Worm (Caenorhabditis elegans) whole organism, L1 larva: ENCODE results near the gene B0524.2.
A peak's percentile ranks its signal among the peaks of the same experiment; 100 is the strongest.

ENCODE experiments used
- C16A3.4 ChIP-seq: fragments of 150-350 bp; optimal IDR thresholded peaks from 2 replicates; lab custom pipeline; 2014; ENCODE audit warnings: missing biosample characterization, missing genetic modification characterization
- C34B4.2 ChIP-seq: sonication (generic microtip); optimal IDR thresholded peaks from 2 replicates; lab custom pipeline; 2017; ENCODE audit warnings: mild to moderate bottlenecking, missing genetic modification characterization, missing compliant biosample characterization
- Y116A8C.19 ChIP-seq: sonication (generic microtip); optimal IDR thresholded peaks from 2 replicates; lab custom pipeline; 2016; ENCODE audit warnings: missing compliant biosample characterization, missing genetic modification characterization, borderline replicate concordance
- aha-1 ChIP-seq: fragments of 150-350 bp; optimal IDR thresholded peaks from 2 replicates; lab custom pipeline; 2014; ENCODE audit warnings: missing biosample characterization, missing genetic modification characterization
- alr-1 ChIP-seq: fragments of 200-800 bp; sonication (Bioruptor generic); optimal IDR thresholded peaks from 2 replicates; lab custom pipeline; 2018; ENCODE audit warnings: borderline replicate concordance, mild to moderate bottlenecking, missing genetic modification characterization, missing compliant biosample characterization
- aly-2 ChIP-seq: fragments of 150-350 bp; optimal IDR thresholded peaks from 2 replicates; lab custom pipeline; 2014; ENCODE audit warnings: missing biosample characterization, missing genetic modification characterization
- ceh-63 ChIP-seq: fragments of 200-800 bp; sonication (Bioruptor generic); optimal IDR thresholded peaks from 2 replicates; lab custom pipeline; 2018; ENCODE audit warnings: mild to moderate bottlenecking, missing genetic modification characterization, missing compliant biosample characterization
- ceh-8 ChIP-seq: fragments of 200-800 bp; sonication (Bioruptor generic); optimal IDR thresholded peaks from 2 replicates; lab custom pipeline; 2018; ENCODE audit warnings: mild to moderate bottlenecking, missing genetic modification characterization, moderate library complexity, missing compliant biosample characterization
- ceh-88 ChIP-seq: fragments of 200-800 bp; sonication (Bioruptor generic); IDR thresholded peaks from 2 replicates; pipeline ENCODE4 v1.3.6; 2022; ENCODE audit warnings: missing genetic modification characterization, missing compliant biosample characterization
- dpl-1 ChIP-seq, 3 experiments: fragments of 150-350 bp in 2 of 3; sonication (generic microtip) in 1 of 3; optimal IDR thresholded peaks; 2 replicates each; lab custom pipeline; 2014 to 2017; ENCODE audit warnings: missing biosample characterization in 3 of 3, missing genetic modification characterization in 3 of 3, missing genetic modification reagents in 3 of 3
- dsc-1 ChIP-seq: sonication (generic microtip); optimal IDR thresholded peaks from 2 replicates; lab custom pipeline; 2016; ENCODE audit warnings: mild to moderate bottlenecking, missing genetic modification characterization, missing compliant biosample characterization
- efl-1 ChIP-seq, 4 experiments: fragments of 150-350 bp; optimal IDR thresholded peaks in 3 of 4; peaks in 1 of 4; 1 replicate in 1 of 4; 2 replicates in 3 of 4; lab custom pipeline; 2014; ENCODE audit warnings: missing biosample characterization in 2 of 4, missing genetic modification characterization in 2 of 4, missing genetic modification reagents in 2 of 4
- egl-13 ChIP-seq: sonication (generic microtip); optimal IDR thresholded peaks from 2 replicates; lab custom pipeline; 2016; ENCODE audit warnings: missing genotype, missing genetic modification reagents, missing genetic modification characterization, missing compliant biosample characterization
- egl-27 ChIP-seq, 2 experiments: fragments of 150-350 bp in 1 of 2; sonication (generic microtip); optimal IDR thresholded peaks; 3 replicates each; lab custom pipeline; 2017 to 2018; ENCODE audit warnings: missing biosample characterization in 2 of 2, missing genetic modification characterization in 2 of 2, missing genetic modification reagents in 2 of 2
- elt-3 ChIP-seq, 6 experiments: fragments of 150-350 bp in 1 of 6; sonication (generic microtip); optimal IDR thresholded peaks; 2 replicates each; lab custom pipeline; 2017 to 2018; ENCODE audit warnings: missing biosample characterization in 6 of 6, missing genetic modification characterization in 6 of 6, inconsistent platforms in 1 of 6
- ets-5 ChIP-seq: fragments of 200-800 bp; sonication (Bioruptor generic); IDR thresholded peaks from 2 replicates; pipeline ENCODE4 v1.3.6; 2022; ENCODE audit warnings: missing genetic modification characterization, missing compliant biosample characterization
- fkh-4 ChIP-seq: sonication (generic microtip); optimal IDR thresholded peaks from 2 replicates; lab custom pipeline; 2016; ENCODE audit warnings: missing compliant biosample characterization, missing genetic modification characterization, borderline replicate concordance
- hlh-17 ChIP-seq: fragments of 200-800 bp; sonication (Bioruptor generic); optimal IDR thresholded peaks from 2 replicates; lab custom pipeline; 2018; ENCODE audit warnings: missing genetic modification characterization, mild to moderate bottlenecking, missing compliant biosample characterization, moderate library complexity, borderline replicate concordance
- hlh-4 ChIP-seq: sonication (generic microtip); optimal IDR thresholded peaks from 2 replicates; lab custom pipeline; 2016; ENCODE audit warnings: mild to moderate bottlenecking, missing genetic modification characterization, missing compliant biosample characterization
- hpl-2 ChIP-seq: fragments of 150-350 bp; optimal IDR thresholded peaks from 2 replicates; lab custom pipeline; 2014; ENCODE audit warnings: missing biosample characterization, missing genetic modification reagents, missing genetic modification characterization
- isw-1 ChIP-seq: fragments of 200-800 bp; sonication (Bioruptor generic); IDR thresholded peaks from 2 replicates; pipeline ENCODE4 v1.3.6; 2022; ENCODE audit warnings: missing genetic modification characterization, missing compliant biosample characterization
- jun-1 ChIP-seq: fragments of 150-350 bp; optimal IDR thresholded peaks from 2 replicates; lab custom pipeline; 2014; ENCODE audit warnings: missing biosample characterization, missing genetic modification reagents, missing genetic modification characterization
- lin-13 ChIP-seq: fragments of 150-350 bp; optimal IDR thresholded peaks from 2 replicates; lab custom pipeline; 2014; ENCODE audit warnings: missing biosample characterization, missing genetic modification reagents, missing genetic modification characterization
- lin-39 ChIP-seq: fragments of 150-350 bp; optimal IDR thresholded peaks from 2 replicates; lab custom pipeline; 2014; ENCODE audit warnings: missing biosample characterization, missing genetic modification reagents, missing genetic modification characterization
- lsy-2 ChIP-seq, 2 experiments: fragments of 150-350 bp; optimal IDR thresholded peaks; 2 replicates each; lab custom pipeline; 2014; ENCODE audit warnings: missing biosample characterization in 2 of 2, missing genetic modification characterization in 2 of 2
- mef-2 ChIP-seq: fragments of 150-350 bp; optimal IDR thresholded peaks from 2 replicates; lab custom pipeline; 2014; ENCODE audit warnings: missing biosample characterization, missing genetic modification characterization
- nhr-11 ChIP-seq: fragments of 150-350 bp; optimal IDR thresholded peaks from 2 replicates; lab custom pipeline; 2014; ENCODE audit warnings: missing biosample characterization, missing genetic modification characterization
- nhr-12 ChIP-seq: sonication (generic microtip); optimal IDR thresholded peaks from 2 replicates; lab custom pipeline; 2017; ENCODE audit warnings: missing biosample characterization, missing genetic modification characterization
- nhr-19 ChIP-seq: fragments of 200-800 bp; sonication (Bioruptor generic); conservative IDR thresholded peaks from 2 replicates; pipeline ENCODE4 v1.3.6; 2022; ENCODE audit warnings: missing genetic modification characterization, missing compliant biosample characterization
- nhr-237 ChIP-seq: fragments of 150-350 bp; optimal IDR thresholded peaks from 2 replicates; lab custom pipeline; 2014; ENCODE audit warnings: missing biosample characterization, missing genetic modification characterization
- nhr-76 ChIP-seq: sonication (generic microtip); optimal IDR thresholded peaks from 2 replicates; lab custom pipeline; 2017; ENCODE audit warnings: missing biosample characterization, missing genetic modification characterization
- nhr-84 ChIP-seq: sonication (generic microtip); optimal IDR thresholded peaks from 2 replicates; lab custom pipeline; 2017; ENCODE audit warnings: missing biosample characterization, missing genetic modification characterization
- nhr-85 ChIP-seq: sonication (generic microtip); peaks from one replicate; lab custom pipeline; 2016; ENCODE audit warnings: missing genetic modification characterization, inconsistent platforms, missing compliant biosample characterization
- nhr-90 ChIP-seq: sonication (generic microtip); optimal IDR thresholded peaks from 2 replicates; lab custom pipeline; 2016; ENCODE audit warnings: mild to moderate bottlenecking, missing genetic modification characterization, missing compliant biosample characterization; ENCODE audit not compliant: poor library complexity
- pag-3 ChIP-seq: sonication (generic microtip); optimal IDR thresholded peaks from 2 replicates; lab custom pipeline; 2017; ENCODE audit warnings: missing genetic modification characterization, mild to moderate bottlenecking, missing compliant biosample characterization, antibody characterized with exemption, borderline replicate concordance; ENCODE audit not compliant: insufficient read depth
- pax-3 ChIP-seq: fragments of 200-800 bp; sonication (Bioruptor generic); optimal IDR thresholded peaks from 2 replicates; lab custom pipeline; 2018; ENCODE audit warnings: mild to moderate bottlenecking, missing genetic modification characterization, moderate library complexity, missing compliant biosample characterization
- pqm-1 ChIP-seq: sonication (generic microtip); optimal IDR thresholded peaks from 3 replicates; lab custom pipeline; 2017; ENCODE audit warnings: missing biosample characterization, missing genetic modification characterization
- sptf-1 ChIP-seq: fragments of 150-350 bp; optimal IDR thresholded peaks from 2 replicates; lab custom pipeline; 2014; ENCODE audit warnings: missing biosample characterization, missing genetic modification characterization
- tbx-2 ChIP-seq: sonication (generic microtip); optimal IDR thresholded peaks from 2 replicates; lab custom pipeline; 2016; ENCODE audit warnings: missing genetic modification characterization, missing compliant biosample characterization
- tlp-1 ChIP-seq: fragments of 150-350 bp; optimal IDR thresholded peaks from 2 replicates; lab custom pipeline; 2014; ENCODE audit warnings: missing biosample characterization, missing genetic modification characterization
- unc-130 ChIP-seq: fragments of 150-350 bp; optimal IDR thresholded peaks from 2 replicates; lab custom pipeline; 2017; ENCODE audit warnings: missing biosample characterization, missing genetic modification characterization, inconsistent platforms
- unc-30 ChIP-seq: sonication (generic microtip); optimal IDR thresholded peaks from 2 replicates; lab custom pipeline; 2017; ENCODE audit warnings: missing biosample characterization, missing genetic modification characterization
- unc-62 ChIP-seq: fragments of 150-350 bp; optimal IDR thresholded peaks from 2 replicates; lab custom pipeline; 2014; ENCODE audit warnings: missing biosample characterization, missing genetic modification reagents, missing genetic modification characterization
- zag-1 ChIP-seq: fragments of 150-350 bp; optimal IDR thresholded peaks from 2 replicates; lab custom pipeline; 2014; ENCODE audit warnings: missing biosample characterization, missing genetic modification characterization

Gene B0524.2

ce11 chrIII:1926456-1926855 is 32.6 kb downstream of the B0524.2 start (continued):
- peak; percentile 85 to 95 for TF ChIP-seq efl-1 (optimal IDR thresholded peaks at IDR 0.05; lab: Kevin White, UChicago)
- peak; percentile 55 to 97 for TF ChIP-seq efl-1 (GFP tag; optimal IDR thresholded peaks at IDR 0.05 in 1 of 2; lab: Kevin White, UChicago)
- TF ChIP-seq hpl-2 = peak; percentile 87
- TF ChIP-seq dsc-1 = peak; percentile 83
- no peak for TF ChIP-seq alr-1 (tag; lab: Kevin White, UChicago)
- no peak for TF ChIP-seq C16A3.4 (tag; lab: Kevin White, UChicago)
- TF ChIP-seq egl-27 (tag; optimal IDR thresholded peaks at IDR 0.05; lab: Kevin White, UChicago) = peak; percentile 90 to 97
- peak; percentile 100 for TF ChIP-seq nhr-85 (tag; lab: Kevin White, UChicago)
- TF ChIP-seq sptf-1 (tag; lab: Kevin White, UChicago) = no peak
- TF ChIP-seq C34B4.2 = no peak
- TF ChIP-seq lin-39 (tag; lab: Kevin White, UChicago) = peak; percentile 67
- no peak for TF ChIP-seq Y116A8C.19 (tag; lab: Kevin White, UChicago)
- TF ChIP-seq pax-3 (tag; lab: Kevin White, UChicago) = peak; percentile 85
- TF ChIP-seq unc-30 = no peak
- no peak for TF ChIP-seq tlp-1 (tag; lab: Kevin White, UChicago)
- peak; percentile 70 for TF ChIP-seq aha-1 (tag; lab: Kevin White, UChicago)
- peak; percentile 86 for TF ChIP-seq mef-2
- peak; percentile 88 for TF ChIP-seq lin-13 (GFP tag; lab: Kevin White, UChicago)
- TF ChIP-seq ceh-8 (GFP tag; lab: Kevin White, UChicago) = peak; percentile 91
- peak; percentile 97 for TF ChIP-seq nhr-19 (GFP tag; lab: Robert Waterston, UW)
- peak; percentile 26 for TF ChIP-seq nhr-12
- TF ChIP-seq dpl-1 (GFP tag; optimal IDR thresholded peaks at IDR 0.05; lab: Kevin White, UChicago) = peak; percentile 55 to 57 (median 55)
- peak; percentile 48 for TF ChIP-seq nhr-237 (tag; lab: Kevin White, UChicago)
- TF ChIP-seq unc-62 (GFP tag; lab: Kevin White, UChicago) = peak; percentile 65
- peak; percentile 78 for TF ChIP-seq isw-1 (GFP tag; lab: Robert Waterston, UW)
- TF ChIP-seq ceh-88 = peak; percentile 70
- peak; percentile 49 for TF ChIP-seq nhr-76
- peak in 3 of 6 experiments; percentile 80 to 89 (median 88) for TF ChIP-seq elt-3 (tag; optimal IDR thresholded peaks at IDR 0.05; lab: Kevin White, UChicago)
- no peak for TF ChIP-seq pqm-1
- peak; percentile 25 for TF ChIP-seq zag-1 (tag; lab: Kevin White, UChicago)
- peak; percentile 87 for TF ChIP-seq egl-13 (tag; lab: Kevin White, UChicago)
- TF ChIP-seq ceh-63 (GFP tag; lab: Kevin White, UChicago) = no peak
- no peak for TF ChIP-seq hlh-17
- TF ChIP-seq fkh-4 = peak; percentile 50
- TF ChIP-seq lsy-2 (tag; optimal IDR thresholded peaks at IDR 0.05; lab: Kevin White, UChicago) = peak; percentile 83 to 90
- no peak for TF ChIP-seq nhr-84
- no peak for TF ChIP-seq aly-2 (tag; lab: Kevin White, UChicago)
- peak; percentile 98 for TF ChIP-seq tbx-2 (tag; lab: Kevin White, UChicago)
- no peak for TF ChIP-seq hlh-4
- peak; percentile 83 for TF ChIP-seq nhr-11 (tag; lab: Kevin White, UChicago)
- peak; percentile 82 for TF ChIP-seq unc-130 (tag; lab: Kevin White, UChicago)
- TF ChIP-seq ets-5 (GFP tag; lab: Robert Waterston, UW) = no peak
- peak; percentile 97 for TF ChIP-seq jun-1 (tag; lab: Kevin White, UChicago)
- peak; percentile 96 for TF ChIP-seq nhr-90 (tag; lab: Kevin White, UChicago)
- no peak for TF ChIP-seq pag-3 (tag; lab: Kevin White, UChicago)
